Worm (Caenorhabditis elegans) whole organism, mixed stage, embryonic: ENCODE results near the gene cutl-23.

Source experiments
- M03D4.4 ChIP-seq: sonication (generic microtip); optimal IDR thresholded peaks from 2 replicates; lab custom pipeline; 2017; ENCODE audit warnings: mild to moderate bottlenecking, missing genetic modification characterization, missing compliant biosample characterization
- bed-3 ChIP-seq: fragments of 200-800 bp; sonication (Bioruptor generic); optimal IDR thresholded peaks from 3 replicates; lab custom pipeline; 2018; ENCODE audit warnings: mild to moderate bottlenecking, missing genetic modification characterization, moderate library complexity, missing compliant biosample characterization
- blmp-1 ChIP-seq: fragments of 150-350 bp; optimal IDR thresholded peaks from 2 replicates; lab custom pipeline; 2014; ENCODE audit warnings: missing biosample characterization, missing genetic modification characterization
- ceh-39 ChIP-seq: fragments of 150-350 bp; optimal IDR thresholded peaks from 2 replicates; lab custom pipeline; 2014; ENCODE audit warnings: missing biosample characterization, missing genetic modification characterization
- ceh-43 ChIP-seq: fragments of 200-800 bp; sonication (Bioruptor generic); optimal IDR thresholded peaks from 2 replicates; lab custom pipeline; 2018; ENCODE audit warnings: mild to moderate bottlenecking, missing genetic modification characterization, moderate library complexity, missing compliant biosample characterization
- ceh-83 ChIP-seq: fragments of 200-800 bp; sonication (Bioruptor generic); optimal IDR thresholded peaks from 2 replicates; lab custom pipeline; 2018; ENCODE audit warnings: mild to moderate bottlenecking, missing genetic modification characterization, missing compliant biosample characterization
- ces-1 ChIP-seq: fragments of 150-350 bp; optimal IDR thresholded peaks from 2 replicates; lab custom pipeline; 2014; ENCODE audit warnings: missing biosample characterization, missing genetic modification reagents, missing genetic modification characterization
- drap-1 ChIP-seq: fragments of 200-800 bp; sonication (Bioruptor generic); optimal IDR thresholded peaks from 3 replicates; lab custom pipeline; 2018; ENCODE audit warnings: mild to moderate bottlenecking, missing genetic modification characterization, missing compliant biosample characterization
- elt-1 ChIP-seq: sonication (generic microtip); optimal IDR thresholded peaks from 2 replicates; lab custom pipeline; 2017; ENCODE audit warnings: missing genetic modification characterization, mild to moderate bottlenecking, missing compliant biosample characterization, antibody characterized with exemption, moderate library complexity, borderline replicate concordance; ENCODE audit not compliant: insufficient read depth
- elt-3 ChIP-seq: fragments of 150-350 bp; optimal IDR thresholded peaks from 2 replicates; lab custom pipeline; 2014; ENCODE audit warnings: missing biosample characterization, missing genetic modification characterization
- flh-1 ChIP-seq: fragments of 200-800 bp; sonication (Bioruptor generic); optimal IDR thresholded peaks from 2 replicates; lab custom pipeline; 2018; ENCODE audit warnings: mild to moderate bottlenecking, missing genetic modification characterization, moderate library complexity, missing compliant biosample characterization
- ham-2 ChIP-seq: fragments of 200-800 bp; sonication (Bioruptor generic); optimal IDR thresholded peaks from 2 replicates; lab custom pipeline; 2018; ENCODE audit warnings: mild to moderate bottlenecking, missing genetic modification characterization, missing compliant biosample characterization
- hlh-1 ChIP-seq: fragments of 150-350 bp; optimal IDR thresholded peaks from 2 replicates; lab custom pipeline; 2014; ENCODE audit warnings: missing biosample characterization, missing genetic modification reagents, missing genetic modification characterization
- lin-13 ChIP-seq: fragments of 150-350 bp; optimal IDR thresholded peaks from 2 replicates; lab custom pipeline; 2014; ENCODE audit warnings: missing biosample characterization, missing genetic modification characterization
- lin-32 ChIP-seq: fragments of 200-800 bp; sonication (Bioruptor generic); optimal IDR thresholded peaks from 2 replicates; lab custom pipeline; 2018; ENCODE audit warnings: mild to moderate bottlenecking, missing genetic modification characterization, missing compliant biosample characterization
- lsy-2 ChIP-seq: fragments of 150-350 bp; optimal IDR thresholded peaks from 2 replicates; lab custom pipeline; 2014; ENCODE audit warnings: missing biosample characterization, missing genetic modification characterization
- mab-5 ChIP-seq: fragments of 150-350 bp; optimal IDR thresholded peaks from 2 replicates; lab custom pipeline; 2014; ENCODE audit warnings: missing biosample characterization, missing genetic modification characterization
- mep-1 ChIP-seq: fragments of 150-350 bp; optimal IDR thresholded peaks from 2 replicates; lab custom pipeline; 2017; ENCODE audit warnings: missing biosample characterization, missing genetic modification reagents, missing genetic modification characterization, inconsistent platforms
- mls-2 ChIP-seq: sonication (generic microtip); optimal IDR thresholded peaks from 2 replicates; lab custom pipeline; 2016; ENCODE audit warnings: mild to moderate bottlenecking, missing genetic modification characterization, moderate library complexity, missing compliant biosample characterization
- nhr-2 ChIP-seq: fragments of 150-350 bp; optimal IDR thresholded peaks from 2 replicates; lab custom pipeline; 2014; ENCODE audit warnings: missing biosample characterization, missing genetic modification characterization
- nhr-237 ChIP-seq: fragments of 150-350 bp; optimal IDR thresholded peaks from 2 replicates; lab custom pipeline; 2014; ENCODE audit warnings: missing biosample characterization, missing genetic modification characterization
- nhr-28 ChIP-seq: fragments of 150-350 bp; optimal IDR thresholded peaks from 2 replicates; lab custom pipeline; 2014; ENCODE audit warnings: missing biosample characterization, missing genetic modification characterization
- nhr-76 ChIP-seq: sonication (generic microtip); optimal IDR thresholded peaks from 2 replicates; lab custom pipeline; 2017; ENCODE audit warnings: missing biosample characterization, missing genetic modification characterization
- pha-4 ChIP-seq: fragments of 150-350 bp; optimal IDR thresholded peaks from 2 replicates; lab custom pipeline; 2018; ENCODE audit warnings: missing biosample characterization, missing genetic modification reagents, missing genetic modification characterization
- sem-2 ChIP-seq: fragments of 200-800 bp; sonication (Bioruptor generic); optimal IDR thresholded peaks from 2 replicates; lab custom pipeline; 2018; ENCODE audit warnings: mild to moderate bottlenecking, missing genetic modification characterization, missing compliant biosample characterization
- snpc-4 ChIP-seq: fragments of 150-350 bp; optimal IDR thresholded peaks from 2 replicates; lab custom pipeline; 2014; ENCODE audit warnings: missing biosample characterization, missing genetic modification characterization
- sptf-1 ChIP-seq: sonication (generic microtip); optimal IDR thresholded peaks from 2 replicates; lab custom pipeline; 2017; ENCODE audit warnings: mild to moderate bottlenecking, missing genetic modification characterization, moderate library complexity, missing compliant biosample characterization
- tbx-8 ChIP-seq: fragments of 200-800 bp; sonication (Bioruptor generic); optimal IDR thresholded peaks from 2 replicates; lab custom pipeline; 2018; ENCODE audit warnings: mild to moderate bottlenecking, missing genetic modification characterization, moderate library complexity, missing compliant biosample characterization
- unc-120 ChIP-seq: sonication (generic microtip); optimal IDR thresholded peaks from 2 replicates; lab custom pipeline; 2017; ENCODE audit warnings: missing genetic modification characterization, missing compliant biosample characterization; ENCODE audit not compliant: poor library complexity, severe bottlenecking
- unc-39 ChIP-seq: fragments of 150-350 bp; optimal IDR thresholded peaks from 2 replicates; lab custom pipeline; 2014; ENCODE audit warnings: missing biosample characterization, missing genetic modification characterization
- zip-8 ChIP-seq: fragments of 150-350 bp; optimal IDR thresholded peaks from 2 replicates; lab custom pipeline; 2014; ENCODE audit warnings: missing biosample characterization, missing genetic modification characterization
- ztf-11 ChIP-seq: fragments of 150-350 bp; optimal IDR thresholded peaks from 2 replicates; lab custom pipeline; 2014; ENCODE audit warnings: missing biosample characterization, missing genetic modification characterization

The cutl-23 gene

DNA sequence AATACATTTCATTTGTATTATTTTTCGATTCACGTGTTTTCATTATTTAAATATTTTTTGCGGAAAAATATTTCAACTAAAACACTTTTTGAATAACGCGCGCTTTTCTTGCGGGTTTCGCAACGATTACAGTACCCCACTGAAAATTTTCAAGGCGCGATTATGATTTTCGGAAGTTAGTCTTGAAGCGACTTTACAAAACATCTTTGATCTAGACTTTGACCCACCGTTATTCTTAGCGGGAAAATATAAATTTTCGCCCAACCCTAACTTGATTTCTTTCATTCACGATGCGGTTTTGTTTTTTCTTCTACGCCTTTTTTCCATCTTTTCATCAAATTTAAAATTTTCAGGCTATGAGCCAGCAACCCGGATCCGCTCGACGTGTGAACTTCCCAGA, 42.2 kb upstream of the cutl-23 start, which contains the start of gene egg-1:
TSS of gene egg-1 (plus strand) at position 354 of the 400 bp plus-strand sequence.
- TF ChIP-seq M03D4.4 (tag; lab: Kevin White, UChicago) (no peak), bed-3 (GFP tag; lab: Kevin White, UChicago) (no peak), ham-2 (GFP tag; lab: Kevin White, UChicago) (no peak), ces-1 (GFP tag; lab: Kevin White, UChicago) (no peak), sptf-1 (no peak), drap-1 (no peak), lin-13 (tag; lab: Kevin White, UChicago) (no peak), hlh-1 (tag; lab: Kevin White, UChicago) (no peak), flh-1 (GFP tag; lab: Kevin White, UChicago) (no peak), mab-5 (tag; lab: Kevin White, UChicago) (no peak), ceh-83 (no peak), ceh-39 (tag; lab: Kevin White, UChicago) (no peak), elt-1 (tag; lab: Kevin White, UChicago) (no peak), ceh-43 (GFP tag; lab: Kevin White, UChicago) (no peak), nhr-76 (tag; lab: Kevin White, UChicago) (no peak)

DNA sequence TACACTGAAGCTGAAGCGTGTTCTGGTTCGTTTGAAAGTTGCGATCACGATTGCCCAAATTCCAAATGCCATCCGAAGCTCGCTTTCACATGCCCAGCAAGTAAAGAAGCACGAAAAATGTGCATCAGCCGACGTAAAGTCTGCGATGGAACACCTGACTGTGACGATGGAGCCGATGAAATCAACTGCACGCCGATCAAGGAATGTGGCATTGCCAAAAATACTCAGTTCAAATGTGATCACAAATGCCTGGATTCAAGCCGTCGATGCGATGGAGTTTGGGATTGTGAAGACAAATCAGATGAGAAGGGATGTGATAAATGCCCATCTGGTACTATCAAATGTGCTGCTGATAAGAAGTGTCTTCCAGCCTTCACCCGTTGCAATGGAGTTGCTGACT, 40.6 kb upstream of the cutl-23 start:
- TF ChIP-seq zip-8 (tag; lab: Kevin White, UChicago) (no peak), tbx-8 (no peak), unc-120 (tag; lab: Kevin White, UChicago) (no peak), snpc-4 (tag; lab: Kevin White, UChicago) (no peak), lin-32 (no peak), ceh-83 (no peak), M03D4.4 (tag; lab: Kevin White, UChicago) (no peak), lin-13 (tag; lab: Kevin White, UChicago) (no peak), sptf-1 (no peak), nhr-28 (no peak), mab-5 (tag; lab: Kevin White, UChicago) (no peak), lsy-2 (tag; lab: Kevin White, UChicago) (no peak), blmp-1 (no peak), pha-4 (tag; lab: Kevin White, UChicago) (no peak), bed-3 (GFP tag; lab: Kevin White, UChicago) (no peak), unc-39 (tag; lab: Kevin White, UChicago) (no peak), flh-1 (GFP tag; lab: Kevin White, UChicago) (no peak), ceh-39 (tag; lab: Kevin White, UChicago) (no peak), ceh-43 (GFP tag; lab: Kevin White, UChicago) (no peak), nhr-76 (tag; lab: Kevin White, UChicago) (no peak)

DNA sequence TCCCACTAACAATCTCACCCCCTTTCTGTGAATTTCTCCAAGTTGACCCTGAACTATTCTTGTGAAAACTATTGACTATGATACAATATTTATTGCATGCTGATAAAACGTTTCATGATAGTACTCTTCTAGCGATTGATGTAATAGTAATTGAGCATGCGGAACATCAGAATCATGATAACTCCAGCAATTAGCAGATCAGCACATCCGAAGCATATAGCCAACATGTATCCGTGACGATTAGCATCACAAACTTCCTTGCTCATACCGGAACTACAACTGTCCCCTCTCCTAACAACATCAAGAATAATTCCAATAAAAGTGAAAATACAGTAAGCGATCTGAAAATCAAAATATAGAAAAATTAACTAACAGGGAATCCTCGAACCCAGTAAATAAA, 39.9 kb upstream of the cutl-23 start:
- TF ChIP-seq elt-3 (tag; lab: Kevin White, UChicago) (no peak), nhr-2 (tag; lab: Kevin White, UChicago) (no peak), nhr-76 (tag; lab: Kevin White, UChicago) (no peak), mls-2 (tag; lab: Kevin White, UChicago) (no peak), ztf-11 (tag; lab: Kevin White, UChicago) (no peak), nhr-237 (tag; lab: Kevin White, UChicago) (no peak), mep-1 (tag; lab: Kevin White, UChicago) (no peak), lin-13 (tag; lab: Kevin White, UChicago) (no peak), snpc-4 (tag; lab: Kevin White, UChicago) (no peak)

DNA sequence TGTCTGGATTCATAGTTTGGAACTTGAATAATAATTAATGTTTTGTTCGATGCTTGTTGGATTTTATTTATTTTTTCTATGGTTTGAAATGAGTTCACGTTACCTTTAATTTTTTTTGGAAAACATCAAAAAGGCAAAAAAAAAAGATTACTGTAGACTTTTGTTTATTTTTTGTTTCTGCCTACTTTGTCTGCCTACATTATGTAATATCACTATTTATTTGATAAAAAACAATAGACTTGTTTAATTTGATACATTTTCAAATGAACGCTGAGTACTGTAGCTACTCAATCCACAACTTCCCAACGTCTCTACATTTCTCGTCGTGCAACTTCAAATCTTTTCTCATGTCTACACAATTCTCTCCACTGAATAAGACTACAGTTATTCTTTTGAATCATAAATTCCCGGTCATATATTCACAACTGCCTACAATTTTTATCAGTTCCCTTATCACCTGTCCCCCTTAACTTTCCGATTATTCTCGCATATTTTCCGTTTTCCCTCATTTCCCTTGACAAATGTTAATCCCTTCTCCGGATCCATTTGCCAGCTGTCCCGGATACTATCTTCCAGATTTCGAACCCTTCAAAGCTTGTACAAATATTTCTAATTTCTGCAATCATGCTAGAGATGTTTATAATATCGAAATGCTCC, 38.9 kb upstream of the cutl-23 start, which contains the start of the genes B0244.9 and B0244.7:
TSS of gene B0244.9 (minus strand) at position 51 of the 657 bp plus-strand sequence.
TSS of gene B0244.7 (plus strand) at position 522 of the 657 bp plus-strand sequence.
- no peak for TF ChIP-seq lin-32
- no peak for TF ChIP-seq sem-2 (GFP tag; lab: Kevin White, UChicago)
- no peak for TF ChIP-seq pha-4 (tag; lab: Kevin White, UChicago)
- no peak for TF ChIP-seq ces-1 (GFP tag; lab: Kevin White, UChicago)
- TF ChIP-seq, all 35 proteins: peak for 0
